Fruit fly (Drosophila melanogaster) whole organism, wandering third instar larva: Measurements from ENCODE around the gene PGAP1.

Experiments
- Abd-B ChIP-seq: fragments of >200 bp; optimal IDR thresholded peaks from 2 replicates; lab custom pipeline; 2017; ENCODE audit warnings: missing biosample characterization, missing genetic modification characterization
- CG32264 ChIP-seq: fragments of 200-800 bp; sonication (Bioruptor generic); optimal IDR thresholded peaks from 2 replicates; lab custom pipeline; 2016; ENCODE audit warnings: missing biosample characterization, missing genetic modification characterization
- CrebA ChIP-seq: fragments of 200-800 bp; sonication (Bioruptor generic); optimal IDR thresholded peaks from 2 replicates; lab custom pipeline; 2016; ENCODE audit warnings: missing biosample characterization, mild to moderate bottlenecking, missing genetic modification characterization, borderline replicate concordance
- Dfd ChIP-seq: fragments of >200 bp; optimal IDR thresholded peaks from 2 replicates; lab custom pipeline; 2017; ENCODE audit warnings: missing biosample characterization, missing genetic modification characterization
- Dif ChIP-seq: fragments of 200-275, 200-300 bp; sonication (Bioruptor generic); optimal IDR thresholded peaks from 2 replicates; lab custom pipeline; 2018; ENCODE audit warnings: missing biosample characterization, missing genetic modification characterization; ENCODE audit not compliant: partially characterized antibody
- HLH106 ChIP-seq: fragments of 200-800 bp; optimal IDR thresholded peaks from 3 replicates; lab custom pipeline; 2019; ENCODE audit warnings: missing biosample characterization, mild to moderate bottlenecking, missing genetic modification characterization, moderate library complexity
- Hnf4 ChIP-seq: fragments of 200-800 bp; sonication (Bioruptor generic); optimal IDR thresholded peaks from 2 replicates; lab custom pipeline; 2016; ENCODE audit warnings: missing biosample characterization, mild to moderate bottlenecking, missing genetic modification characterization
- Hr78 ChIP-seq: fragments of >200 bp; optimal IDR thresholded peaks from 2 replicates; lab custom pipeline; 2017; ENCODE audit warnings: missing biosample characterization, missing genetic modification characterization
- Hr83 ChIP-seq: fragments of 200-300 bp; sonication (Bioruptor generic); optimal IDR thresholded peaks from 2 replicates; lab custom pipeline; 2016; ENCODE audit warnings: missing biosample characterization, mild to moderate bottlenecking, missing genetic modification characterization, moderate library complexity; ENCODE audit not compliant: poor library complexity, severe bottlenecking
- Jra ChIP-seq: sonication (Bioruptor generic); optimal IDR thresholded peaks from 2 replicates; lab custom pipeline; 2016; ENCODE audit warnings: missing biosample characterization, missing genetic modification characterization
- Myc ChIP-seq: fragments of >200 bp; optimal IDR thresholded peaks from 2 replicates; lab custom pipeline; 2017
- N ChIP-seq: fragments of >200 bp; optimal IDR thresholded peaks from 2 replicates; lab custom pipeline; 2018; ENCODE audit warnings: missing biosample characterization, missing external identifiers, missing genetic modification characterization
- OdsH ChIP-seq: fragments of 200-800 bp; sonication (Bioruptor generic); optimal IDR thresholded peaks from 2 replicates; lab custom pipeline; 2016; ENCODE audit warnings: missing biosample characterization, mild to moderate bottlenecking, missing genetic modification characterization
- Rel ChIP-seq, 2 experiments: fragments of 200-800 bp; sonication (Bioruptor generic) in 1 of 2; optimal IDR thresholded peaks; 2 replicates in 1 of 2; 3 replicates in 1 of 2; lab custom pipeline; 2016 to 2019; ENCODE audit warnings: mild to moderate bottlenecking in 2 of 2, missing biosample characterization in 2 of 2, missing genetic modification characterization in 2 of 2, moderate library complexity in 1 of 2
- Vsx2 ChIP-seq: fragments of 200-300, 225-300 bp; sonication (Bioruptor generic); optimal IDR thresholded peaks from 2 replicates; lab custom pipeline; 2018; ENCODE audit warnings: missing biosample characterization, missing genetic modification characterization; ENCODE audit not compliant: partially characterized antibody
- br ChIP-seq: fragments of 200-800 bp; sonication (Bioruptor generic); optimal IDR thresholded peaks from 2 replicates; lab custom pipeline; 2016; ENCODE audit warnings: missing biosample characterization, missing genetic modification characterization
- brk ChIP-seq: fragments of 200-800 bp; sonication (Bioruptor generic); optimal IDR thresholded peaks from 2 replicates; lab custom pipeline; 2016; ENCODE audit warnings: missing biosample characterization, mild to moderate bottlenecking, missing genetic modification characterization
- dsf ChIP-seq: sonication (Bioruptor generic); optimal IDR thresholded peaks from 2 replicates; lab custom pipeline; 2016; ENCODE audit warnings: missing biosample characterization, missing genetic modification characterization, borderline replicate concordance
- ey ChIP-seq: fragments of 200-800 bp; sonication (Bioruptor generic); optimal IDR thresholded peaks from 2 replicates; lab custom pipeline; 2016; ENCODE audit warnings: missing biosample characterization, missing genetic modification characterization
- foxo ChIP-seq, 2 experiments: fragments of 200-800 bp; sonication (Bioruptor generic); optimal IDR thresholded peaks; 2 replicates in 1 of 2; 3 replicates in 1 of 2; lab custom pipeline; 2016 to 2017; ENCODE audit warnings: missing biosample characterization in 2 of 2, missing genetic modification characterization in 2 of 2
- fru ChIP-seq: fragments of 200-800 bp; sonication (Bioruptor generic); optimal IDR thresholded peaks from 3 replicates; lab custom pipeline; 2016; ENCODE audit warnings: missing biosample characterization, mild to moderate bottlenecking, missing genetic modification characterization
- h ChIP-seq: fragments of 200-800 bp; sonication (Bioruptor generic); optimal IDR thresholded peaks from 3 replicates; lab custom pipeline; 2016; ENCODE audit warnings: missing biosample characterization, mild to moderate bottlenecking, missing genetic modification characterization
- jim ChIP-seq: fragments of 175-275, 200-325 bp; sonication (Bioruptor generic); optimal IDR thresholded peaks from 2 replicates; lab custom pipeline; 2016; ENCODE audit warnings: missing biosample characterization, mild to moderate bottlenecking, missing genetic modification characterization
- lola ChIP-seq: fragments of >200 bp; optimal IDR thresholded peaks from 2 replicates; lab custom pipeline; 2017; ENCODE audit warnings: missing biosample characterization, missing genetic modification characterization
- pan ChIP-seq: fragments of >200 bp; optimal IDR thresholded peaks from 2 replicates; lab custom pipeline; 2017
- psq ChIP-seq: fragments of 200-800 bp; sonication (Bioruptor generic); optimal IDR thresholded peaks from 3 replicates; lab custom pipeline; 2017; ENCODE audit warnings: missing biosample characterization, mild to moderate bottlenecking, missing genetic modification characterization, moderate library complexity
- rgr ChIP-seq: fragments of 200-800 bp; sonication (Bioruptor generic); optimal IDR thresholded peaks from 3 replicates; lab custom pipeline; 2016; ENCODE audit warnings: missing biosample characterization, mild to moderate bottlenecking, missing genetic modification characterization
- sage ChIP-seq: fragments of 200-800 bp; sonication (Bioruptor generic); optimal IDR thresholded peaks from 2 replicates; lab custom pipeline; 2016; ENCODE audit warnings: missing biosample characterization, mild to moderate bottlenecking, missing genetic modification characterization
- sv ChIP-seq: fragments of 200-800 bp; sonication (Bioruptor generic); optimal IDR thresholded peaks from 3 replicates; lab custom pipeline; 2016; ENCODE audit warnings: missing biosample characterization, missing genetic modification characterization
- tai ChIP-seq: sonication (Bioruptor generic); optimal IDR thresholded peaks from 2 replicates; lab custom pipeline; 2016; ENCODE audit warnings: missing biosample characterization, missing genetic modification characterization
- usp ChIP-seq: fragments of >200 bp; optimal IDR thresholded peaks from 2 replicates; lab custom pipeline; 2017; ENCODE audit warnings: missing biosample characterization, missing genetic modification characterization
- woc ChIP-seq: sonication (Bioruptor generic); optimal IDR thresholded peaks from 2 replicates; lab custom pipeline; 2016; ENCODE audit warnings: missing biosample characterization, mild to moderate bottlenecking, missing genetic modification characterization

PGAP1 gene

dm6 chrX:5696436-5697022 lies 7.3 kb upstream of the PGAP1 start (continued):
- TF ChIP-seq Hr78 (GFP tag; lab: Kevin White, UChicago) (no peak), CrebA (GFP tag; lab: Kevin White, UChicago) (no peak), Hr83 (GFP tag; lab: Kevin White, UChicago) (peak; percentile 60), brk (peak; percentile 88)

- TF ChIP-seq HLH106 (tag; lab: Kevin White, UChicago), result peak; percentile 75
- TF ChIP-seq pan (lab: Kevin White, UChicago), result no peak
- TF ChIP-seq Rel (GFP tag; optimal IDR thresholded peaks at IDR 0.05; lab: Kevin White, UChicago), result no peak
- no peak for TF ChIP-seq Rel (tag; optimal IDR thresholded peaks at IDR 0.05; lab: Kevin White, UChicago)
Measured at dm6 chrX:5695958-5696357, 6.7 kb upstream of the PGAP1 start.

DNA sequence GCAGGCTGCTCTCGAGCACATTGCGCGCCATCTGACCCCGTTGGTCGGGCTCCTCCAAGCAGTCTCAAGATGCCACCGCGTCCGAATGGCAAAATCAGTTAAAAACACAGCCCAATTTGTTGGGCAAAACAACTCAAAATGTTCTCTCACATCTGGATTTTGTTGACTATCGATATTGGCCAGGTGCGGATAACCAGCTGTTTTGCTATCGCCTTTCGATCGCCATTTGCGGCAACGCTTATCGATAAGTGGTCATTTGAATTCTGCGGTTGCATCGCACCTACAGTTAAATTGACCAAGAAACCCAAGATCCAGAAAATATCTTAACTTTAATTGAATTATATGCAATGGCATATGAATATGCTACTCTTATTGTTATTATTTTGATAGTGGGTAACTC lies 5.8 kb upstream of the PGAP1 start, which contains the start of gene CG3149:
Gene CG3149, minus strand, starts transcription at position 171 of the 400 bp plus-strand sequence.
- no peak for TF ChIP-seq ey
- TF ChIP-seq Abd-B (GFP tag; lab: Kevin White, UChicago), result no peak

DNA sequence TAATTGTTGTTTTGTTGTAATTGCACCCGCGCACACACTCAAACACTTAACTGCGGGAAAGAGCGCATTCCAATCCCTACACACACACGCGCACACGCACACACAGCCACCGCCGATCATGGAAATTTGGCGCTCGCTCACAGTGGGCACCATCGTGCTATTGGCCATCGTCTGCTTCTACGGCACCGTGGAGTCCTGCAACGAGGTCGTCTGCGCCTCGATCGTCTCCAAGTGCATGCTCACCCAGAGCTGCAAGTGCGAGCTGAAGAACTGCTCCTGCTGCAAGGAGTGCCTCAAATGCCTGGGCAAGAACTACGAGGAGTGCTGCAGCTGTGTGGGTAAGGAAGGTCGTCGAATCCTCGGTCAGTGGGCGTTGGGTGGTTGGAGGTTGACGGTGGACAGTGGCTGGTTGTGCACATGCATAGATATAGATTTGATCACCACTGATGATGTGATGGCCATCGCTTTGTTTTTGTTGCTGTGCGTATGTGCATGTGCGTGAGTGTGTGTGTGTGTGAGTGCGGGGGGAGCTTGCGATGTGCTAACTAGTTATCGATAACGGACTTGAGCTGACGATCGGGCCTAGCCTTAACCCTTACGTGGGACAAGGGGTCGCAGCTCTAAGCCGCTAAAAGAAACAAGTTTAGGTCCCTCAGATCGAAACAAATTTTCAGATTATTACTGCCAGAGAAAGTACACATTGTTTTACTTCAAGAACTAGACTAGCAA lies 1.5 kb upstream of the PGAP1 start:
- TF ChIP-seq woc, result peak; percentile 16
- TF ChIP-seq Abd-B (GFP tag; lab: Kevin White, UChicago), result no peak
- TF ChIP-seq rgr, result no peak
- no peak for TF ChIP-seq tai (GFP tag; lab: Kevin White, UChicago)
- no peak for TF ChIP-seq pan (lab: Kevin White, UChicago)
- no peak for TF ChIP-seq Myc (lab: Kevin White, UChicago)
- TF ChIP-seq Hr78 (GFP tag; lab: Kevin White, UChicago), result no peak
- TF ChIP-seq Dfd (GFP tag; lab: Kevin White, UChicago), result no peak
- no peak for TF ChIP-seq Dif (GFP tag; lab: Kevin White, UChicago)
- TF ChIP-seq, all 38 proteins: peak for 1

dm6 chrX:5690216-5690523 lies 897 bp upstream of the PGAP1 start:
- TF ChIP-seq Hnf4 (no peak), Hr83 (GFP tag; lab: Kevin White, UChicago) (no peak), Hr78 (GFP tag; lab: Kevin White, UChicago) (no peak), br (GFP tag; lab: Kevin White, UChicago) (no peak), Vsx2 (GFP tag; lab: Kevin White, UChicago) (no peak), psq (GFP tag; lab: Kevin White, UChicago) (no peak), Rel (GFP tag; optimal IDR thresholded peaks at IDR 0.05; lab: Kevin White, UChicago) (no peak), Rel (tag; optimal IDR thresholded peaks at IDR 0.05; lab: Kevin White, UChicago) (no peak), dsf (GFP tag; lab: Kevin White, UChicago) (no peak), OdsH (GFP tag; lab: Kevin White, UChicago) (no peak), usp (GFP tag; lab: Kevin White, UChicago) (no peak), pan (lab: Kevin White, UChicago) (no peak), h (GFP tag; lab: Kevin White, UChicago) (no peak), N (GFP tag; lab: Kevin White, UChicago) (no peak), sage (GFP tag; lab: Kevin White, UChicago) (no peak), Dfd (GFP tag; lab: Kevin White, UChicago) (no peak), ey (no peak), CrebA (GFP tag; lab: Kevin White, UChicago) (no peak), brk (no peak), jim (GFP tag; lab: Kevin White, UChicago) (no peak), HLH106 (tag; lab: Kevin White, UChicago) (no peak)

dm6 chrX:5682940-5683339 lies 6.3 kb downstream of the PGAP1 start, which contains the start of gene CG42449:
CG42449 (plus strand) TSS chrX:5683240.
- TF ChIP-seq Jra, result no peak
- TF ChIP-seq CG32264 (GFP tag; lab: Kevin White, UChicago), result no peak
- TF ChIP-seq CrebA (GFP tag; lab: Kevin White, UChicago), result no peak
- no peak for TF ChIP-seq foxo (GFP tag; optimal IDR thresholded peaks at IDR 0.05; lab: Kevin White, UChicago)
- TF ChIP-seq pan (lab: Kevin White, UChicago), result no peak
- TF ChIP-seq Hr83 (GFP tag; lab: Kevin White, UChicago), result no peak
- TF ChIP-seq ey, result no peak
- no peak for TF ChIP-seq h (GFP tag; lab: Kevin White, UChicago)
- TF ChIP-seq fru (GFP tag; lab: Kevin White, UChicago), result no peak
- TF ChIP-seq br (GFP tag; lab: Kevin White, UChicago), result no peak
- TF ChIP-seq lola (GFP tag; lab: Kevin White, UChicago), result no peak
- TF ChIP-seq sv (GFP tag; lab: Kevin White, UChicago), result no peak
- no peak for TF ChIP-seq brk
- no peak for TF ChIP-seq psq (GFP tag; lab: Kevin White, UChicago)
- no peak for TF ChIP-seq woc
- TF ChIP-seq Hr78 (GFP tag; lab: Kevin White, UChicago), result no peak
